Fruit fly (Drosophila melanogaster) whole organism, adult: ENCODE measurements around the gene bbx.
A peak's percentile ranks its signal among the peaks of the same experiment; 100 is the strongest.

Experiments
- CG11617 ChIP-seq: fragments of 200-800 bp; sonication (Bioruptor generic); optimal IDR thresholded peaks from 2 replicates; lab custom pipeline; 2017; ENCODE audit warnings: mild to moderate bottlenecking, missing biosample characterization, missing genetic modification reagents, missing genetic modification characterization
- CG12768 ChIP-seq: fragments of 200-800 bp; sonication (Bioruptor generic); optimal IDR thresholded peaks from 2 replicates; lab custom pipeline; 2017; ENCODE audit warnings: missing biosample characterization, missing genetic modification characterization, mild to moderate bottlenecking, moderate library complexity, missing genetic modification reagents
- CG14711 ChIP-seq: fragments of 200-800 bp; sonication (Bioruptor generic); optimal IDR thresholded peaks from 2 replicates; lab custom pipeline; 2018; ENCODE audit warnings: missing biosample characterization, mild to moderate bottlenecking, missing genetic modification characterization, moderate library complexity
- CG1620 ChIP-seq: fragments of 200-800 bp; sonication (Bioruptor generic); optimal IDR thresholded peaks from 2 replicates; lab custom pipeline; 2016; ENCODE audit warnings: missing biosample characterization, missing genetic modification characterization
- CG33017 ChIP-seq: fragments of 200-800 bp; sonication (Bioruptor generic); optimal IDR thresholded peaks from 2 replicates; lab custom pipeline; 2018; ENCODE audit warnings: missing biosample characterization, mild to moderate bottlenecking, missing genetic modification characterization, moderate library complexity
- CG5204 ChIP-seq: fragments of 200-800 bp; sonication (Bioruptor generic); optimal IDR thresholded peaks from 2 replicates; lab custom pipeline; 2016; ENCODE audit warnings: missing biosample characterization, missing genetic modification characterization
- CG7045 ChIP-seq: fragments of 200-800 bp; sonication (Bioruptor generic); optimal IDR thresholded peaks from 2 replicates; lab custom pipeline; 2017; ENCODE audit warnings: missing biosample characterization, mild to moderate bottlenecking, missing genetic modification characterization
- CG7101 ChIP-seq: fragments of 200-800 bp; sonication (Bioruptor generic); optimal IDR thresholded peaks from 2 replicates; lab custom pipeline; 2018; ENCODE audit warnings: missing biosample characterization, mild to moderate bottlenecking, missing genetic modification characterization, moderate library complexity
- Clk ChIP-seq: fragments of 200-800 bp; sonication (Bioruptor generic); optimal IDR thresholded peaks from 2 replicates; lab custom pipeline; 2017; ENCODE audit warnings: missing biosample characterization, missing genetic modification characterization
- Crg-1 ChIP-seq: fragments of 200-800 bp; sonication (Bioruptor generic); optimal IDR thresholded peaks from 2 replicates; lab custom pipeline; 2016; ENCODE audit warnings: missing biosample characterization, missing genetic modification characterization
- Hr96 ChIP-seq: fragments of 200-800 bp; sonication (Bioruptor generic); optimal IDR thresholded peaks from 2 replicates; lab custom pipeline; 2016; ENCODE audit warnings: missing biosample characterization, missing genetic modification characterization
- Mnt ChIP-seq: fragments of 200-800 bp; sonication (Bioruptor generic); optimal IDR thresholded peaks from 2 replicates; lab custom pipeline; 2016; ENCODE audit warnings: missing biosample characterization, mild to moderate bottlenecking, missing genetic modification characterization
- bab1 ChIP-seq: fragments of 200-800 bp; sonication (Bioruptor generic); optimal IDR thresholded peaks from 3 replicates; lab custom pipeline; 2019; ENCODE audit warnings: missing biosample characterization, mild to moderate bottlenecking, missing genetic modification characterization, moderate library complexity
- cic ChIP-seq: fragments of 200-800 bp; sonication (Bioruptor generic); optimal IDR thresholded peaks from 2 replicates; lab custom pipeline; 2017; ENCODE audit warnings: missing biosample characterization, mild to moderate bottlenecking, missing genetic modification characterization, moderate library complexity
- cnc ChIP-seq, 2 experiments: fragments of >200 bp; optimal IDR thresholded peaks; 2 replicates each; lab custom pipeline; 2017
- kay ChIP-seq: fragments of 200-800 bp; sonication (Bioruptor generic); peaks from one replicate; lab custom pipeline; 2016; ENCODE audit warnings: missing biosample characterization, missing genetic modification characterization, borderline replicate concordance
- ovo ChIP-seq: fragments of 200-800 bp; sonication (Bioruptor generic); optimal IDR thresholded peaks from 2 replicates; lab custom pipeline; 2016; ENCODE audit warnings: missing biosample characterization, missing genetic modification characterization
- pad ChIP-seq: fragments of 200-800 bp; sonication (Bioruptor generic); optimal IDR thresholded peaks from 3 replicates; lab custom pipeline; 2017; ENCODE audit warnings: missing biosample characterization, missing genetic modification characterization, mild to moderate bottlenecking, moderate library complexity, missing genetic modification reagents
- tj ChIP-seq: fragments of 200-800 bp; sonication (Bioruptor generic); optimal IDR thresholded peaks from 3 replicates; lab custom pipeline; 2017; ENCODE audit warnings: missing biosample characterization, mild to moderate bottlenecking, missing genetic modification characterization, moderate library complexity
- toe ChIP-seq: fragments of 200-800 bp; sonication (Bioruptor generic); optimal IDR thresholded peaks from 2 replicates; lab custom pipeline; 2016; ENCODE audit warnings: missing biosample characterization, missing genetic modification characterization

Gene bbx

DNA sequence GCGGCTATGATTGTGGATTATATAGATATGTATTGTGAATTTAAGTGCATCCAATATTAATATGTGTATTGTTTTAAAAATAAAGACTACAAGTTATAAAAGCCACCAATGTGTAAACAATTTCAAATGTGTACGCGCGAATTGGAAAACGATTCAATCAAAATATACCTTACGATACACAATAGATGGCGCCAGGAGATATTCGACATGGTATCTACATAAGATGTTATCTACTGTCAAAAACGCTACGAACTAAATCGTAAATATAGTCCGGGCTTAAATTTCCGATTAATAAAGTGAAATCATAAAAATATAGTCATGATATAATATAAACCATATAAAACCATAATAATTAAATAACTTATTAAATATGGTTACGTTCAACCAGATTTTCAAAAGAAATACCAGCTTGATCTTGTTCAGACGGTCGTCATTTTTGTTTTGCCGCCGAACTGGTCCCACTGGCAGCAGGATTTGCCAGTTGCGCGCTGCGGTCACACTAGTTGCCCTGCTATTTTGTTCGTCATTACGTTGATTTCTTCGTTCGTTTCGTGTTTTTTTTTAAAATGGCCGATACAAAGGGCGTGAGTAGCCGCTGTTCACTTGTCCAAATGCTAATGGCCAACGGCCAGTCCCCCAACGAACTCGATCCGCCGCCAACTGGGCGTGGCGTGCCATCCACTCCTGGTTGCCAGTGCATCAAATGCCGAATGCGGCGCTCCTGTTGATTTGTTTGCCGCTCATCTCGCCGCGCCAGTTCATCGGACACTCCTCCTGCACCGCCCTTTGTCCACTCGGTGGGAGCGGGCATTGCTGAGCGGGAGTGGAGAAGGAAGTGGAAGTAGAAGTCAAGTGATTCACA, 4.8 kb upstream of the bbx start, which contains the start of gene Septin1:
Gene Septin1 (plus strand): TSS at position 477 of the 862 bp plus-strand sequence.
- TF ChIP-seq toe, result no peak
- TF ChIP-seq CG7045 (GFP tag; lab: Kevin White, UChicago), result no peak
- peak; percentile 3 for TF ChIP-seq CG14711 (tag; lab: Kevin White, UChicago)
- TF ChIP-seq ovo (GFP tag; lab: Kevin White, UChicago), result no peak
- TF ChIP-seq CG1620 (GFP tag; lab: Kevin White, UChicago), result peak; percentile 0
- TF ChIP-seq Crg-1 (GFP tag; lab: Kevin White, UChicago), result no peak
- TF ChIP-seq Mnt (GFP tag; lab: Kevin White, UChicago), result peak; percentile 39
- no peak for TF ChIP-seq cic (GFP tag; lab: Kevin White, UChicago)
- no peak for TF ChIP-seq CG33017 (tag; lab: Kevin White, UChicago)
- TF ChIP-seq pad, result no peak
- no peak for TF ChIP-seq Clk (GFP tag; lab: Kevin White, UChicago)
- peak; percentile 45 for TF ChIP-seq CG11617
- TF ChIP-seq kay (GFP tag; lab: Kevin White, UChicago), result no peak

DNA sequence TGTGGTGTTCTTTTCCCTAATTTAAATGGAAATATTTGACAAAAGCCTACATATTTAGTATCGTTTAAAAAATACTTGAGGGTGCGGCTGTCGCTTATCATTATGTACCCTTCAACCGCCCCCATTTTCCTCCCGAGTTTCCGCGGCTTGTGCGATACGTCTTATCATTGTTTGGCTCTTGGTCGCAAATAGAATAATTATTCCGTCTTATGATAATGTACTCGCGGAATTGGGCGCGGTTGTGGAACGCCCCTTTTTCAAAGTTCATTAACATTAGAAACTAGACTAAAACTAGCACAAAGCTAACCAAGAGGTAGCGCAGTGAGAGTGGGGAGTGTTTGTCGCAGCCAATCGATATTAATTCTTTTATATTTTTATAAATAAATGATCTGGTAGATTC, 2.6 kb downstream of the bbx start:
- no peak for TF ChIP-seq CG5204 (GFP tag; lab: Kevin White, UChicago)
- no peak for TF ChIP-seq toe
- TF ChIP-seq Mnt (GFP tag; lab: Kevin White, UChicago), result peak; percentile 18
- peak; percentile 22 for TF ChIP-seq cic (GFP tag; lab: Kevin White, UChicago)

DNA sequence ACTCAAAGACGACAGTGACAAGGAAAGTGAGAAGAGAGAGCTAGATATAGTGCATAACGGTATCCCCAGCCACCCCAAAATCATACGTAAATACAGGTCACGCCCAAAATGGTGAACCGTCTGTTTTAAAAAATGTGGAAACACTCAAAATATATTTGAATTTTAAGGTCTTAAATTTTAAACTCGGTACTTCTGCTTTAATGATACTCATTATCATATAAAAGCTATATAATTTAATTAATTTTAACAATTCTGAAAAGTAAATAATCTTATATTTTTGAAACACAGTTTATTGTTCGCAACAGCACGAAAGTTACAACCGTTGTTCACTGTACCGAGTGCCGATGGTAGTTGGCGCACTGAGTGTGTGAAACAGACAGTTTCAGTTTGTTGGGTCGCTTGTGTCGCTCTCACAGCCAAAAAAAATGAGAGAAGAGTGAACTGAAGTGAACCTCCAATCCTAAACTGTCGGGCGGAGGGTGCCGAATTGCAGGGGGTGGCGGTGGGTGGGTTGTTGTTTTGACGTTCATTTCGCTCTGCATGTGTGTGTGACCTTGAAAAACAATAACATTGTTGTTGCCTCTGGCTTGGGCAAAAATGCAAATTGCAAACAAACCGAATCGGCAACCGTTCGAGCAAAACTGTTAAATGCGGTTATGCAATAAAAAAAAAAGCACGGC, 3.6 kb downstream of the bbx start:
- TF ChIP-seq CG7045 (GFP tag; lab: Kevin White, UChicago), result peak; percentile 93
- TF ChIP-seq cic (GFP tag; lab: Kevin White, UChicago), result peak; percentile 82
- TF ChIP-seq Mnt (GFP tag; lab: Kevin White, UChicago), result peak; percentile 86
- no peak for TF ChIP-seq Hr96 (GFP tag; lab: Kevin White, UChicago)
- peak; percentile 90 for TF ChIP-seq bab1 (GFP tag; lab: Kevin White, UChicago)
- peak; percentile 89 for TF ChIP-seq Clk (GFP tag; lab: Kevin White, UChicago)
- peak; percentile 97 for TF ChIP-seq CG7101 (tag; lab: Kevin White, UChicago)
- peak; percentile 72 for TF ChIP-seq tj
- TF ChIP-seq pad, result peak; percentile 93
- peak; percentile 85 for TF ChIP-seq CG1620 (GFP tag; lab: Kevin White, UChicago)
- TF ChIP-seq kay (GFP tag; lab: Kevin White, UChicago), result no peak
- TF ChIP-seq CG12768 (GFP tag; lab: Kevin White, UChicago), result peak; percentile 94
- peak; percentile 91 for TF ChIP-seq CG14711 (tag; lab: Kevin White, UChicago)
- TF ChIP-seq Crg-1 (GFP tag; lab: Kevin White, UChicago), result peak; percentile 81
- peak; percentile 95 for TF ChIP-seq CG11617
- TF ChIP-seq CG5204 (GFP tag; lab: Kevin White, UChicago), result peak; percentile 56
- no peak for TF ChIP-seq cnc (optimal IDR thresholded peaks at IDR 0.05; lab: Kevin White, UChicago)
- TF ChIP-seq CG33017 (tag; lab: Kevin White, UChicago), result peak; percentile 95
- TF ChIP-seq ovo (GFP tag; lab: Kevin White, UChicago), result peak; percentile 71
- peak; percentile 74 for TF ChIP-seq toe

DNA sequence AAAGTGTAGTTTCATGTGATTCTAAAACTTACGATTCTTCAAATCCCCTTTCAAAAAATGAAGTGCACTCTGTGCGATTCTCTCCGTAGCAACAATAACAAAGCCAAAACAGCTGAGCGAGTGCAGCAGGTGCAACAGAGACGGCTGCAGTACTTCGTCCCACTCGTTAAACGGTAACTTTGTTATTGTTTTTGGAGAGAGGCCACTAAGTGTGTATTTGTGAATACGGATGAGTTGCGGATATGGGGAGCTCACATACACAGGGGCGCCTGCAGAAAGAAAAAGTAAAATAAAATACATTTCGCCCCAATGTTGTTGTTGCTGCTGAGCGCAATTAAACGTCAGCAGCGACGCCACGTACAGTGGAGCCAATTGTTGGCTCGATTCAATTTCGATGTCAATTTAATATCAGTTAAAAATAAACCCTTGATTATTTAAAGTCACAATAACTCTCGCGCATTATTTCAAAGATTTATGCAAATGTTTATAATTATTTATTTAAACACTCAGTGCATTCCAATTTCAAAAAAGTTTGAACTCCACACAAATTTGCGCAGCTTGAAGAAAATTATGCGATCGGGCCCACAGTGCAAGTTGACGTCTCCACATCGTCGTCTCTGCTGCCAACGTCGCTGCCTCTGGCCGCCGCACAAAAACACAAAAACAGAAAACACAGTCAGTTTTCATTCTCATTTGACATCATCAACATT, 4.7 kb downstream of the bbx start:
- peak; percentile 99 for TF ChIP-seq bab1 (GFP tag; lab: Kevin White, UChicago)
- TF ChIP-seq CG7101 (tag; lab: Kevin White, UChicago), result peak; percentile 99
- peak; percentile 96 for TF ChIP-seq CG14711 (tag; lab: Kevin White, UChicago)
- TF ChIP-seq Mnt (GFP tag; lab: Kevin White, UChicago), result peak; percentile 98
- peak; percentile 98 for TF ChIP-seq CG7045 (GFP tag; lab: Kevin White, UChicago)
- peak; percentile 99 for TF ChIP-seq ovo (GFP tag; lab: Kevin White, UChicago)
- peak; percentile 40 to 67 for TF ChIP-seq cnc (optimal IDR thresholded peaks at IDR 0.05; lab: Kevin White, UChicago)
- TF ChIP-seq CG11617, result peak; percentile 100
- peak; percentile 98 for TF ChIP-seq kay (GFP tag; lab: Kevin White, UChicago)
- TF ChIP-seq CG1620 (GFP tag; lab: Kevin White, UChicago), result peak; percentile 99
- peak; percentile 99 for TF ChIP-seq CG12768 (GFP tag; lab: Kevin White, UChicago)
- TF ChIP-seq toe, result peak; percentile 98
- peak; percentile 93 for TF ChIP-seq cic (GFP tag; lab: Kevin White, UChicago)
- peak; percentile 100 for TF ChIP-seq Hr96 (GFP tag; lab: Kevin White, UChicago)
- TF ChIP-seq CG5204 (GFP tag; lab: Kevin White, UChicago), result peak; percentile 98
- TF ChIP-seq tj, result peak; percentile 96
- TF ChIP-seq Clk (GFP tag; lab: Kevin White, UChicago), result peak; percentile 98
- TF ChIP-seq Crg-1 (GFP tag; lab: Kevin White, UChicago), result peak; percentile 99
- TF ChIP-seq CG33017 (tag; lab: Kevin White, UChicago), result peak; percentile 97
- peak; percentile 96 for TF ChIP-seq pad
